Worm (Caenorhabditis elegans): ENCODE measurements around the gene D1054.9.

Gene D1054.9

DNA sequence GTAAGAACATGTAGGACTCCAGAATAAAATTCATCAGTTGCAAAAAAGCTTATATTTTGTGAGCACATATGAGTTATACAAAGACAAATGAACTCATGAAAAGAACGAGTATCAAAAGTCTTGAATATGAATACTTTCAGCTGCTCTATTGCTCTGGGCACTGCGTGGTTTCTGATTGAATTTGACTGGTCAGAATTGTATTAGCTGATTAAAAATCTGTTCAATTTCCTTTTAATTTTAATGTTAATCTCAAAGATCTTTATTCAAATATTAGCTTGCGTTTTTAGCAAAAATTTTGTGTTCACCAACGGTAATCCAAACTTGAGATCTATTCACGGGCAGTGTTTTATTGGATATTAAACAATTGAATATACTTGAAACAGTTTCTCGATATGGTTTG is 7.2 kb upstream of the D1054.9 start, which contains the start of gene srh-184:
Gene srh-184 (minus strand): TSS at position 101 of the 400 bp plus-strand sequence.
- TF ChIP-seq tbx-2 (tag; optimal IDR thresholded peaks at IDR 0.05) = no peak
- TF ChIP-seq nhr-25 (tag; optimal IDR thresholded peaks at IDR 0.05) = no peak
- no peak for TF ChIP-seq nhr-67 (tag; optimal IDR thresholded peaks at IDR 0.05)
- no peak for TF ChIP-seq elt-2 (tag; optimal IDR thresholded peaks at IDR 0.05)
- TF ChIP-seq unc-62 (GFP tag; optimal IDR thresholded peaks at IDR 0.05) = no peak
- no peak for TF ChIP-seq hmg-11 (tag; optimal IDR thresholded peaks at IDR 0.05)
- TF ChIP-seq nhr-11 (tag; optimal IDR thresholded peaks at IDR 0.05) = no peak
- TF ChIP-seq snpc-4 (tag; optimal IDR thresholded peaks at IDR 0.05) = no peak
- no peak for TF ChIP-seq nhr-12 (tag; optimal IDR thresholded peaks at IDR 0.05)

DNA sequence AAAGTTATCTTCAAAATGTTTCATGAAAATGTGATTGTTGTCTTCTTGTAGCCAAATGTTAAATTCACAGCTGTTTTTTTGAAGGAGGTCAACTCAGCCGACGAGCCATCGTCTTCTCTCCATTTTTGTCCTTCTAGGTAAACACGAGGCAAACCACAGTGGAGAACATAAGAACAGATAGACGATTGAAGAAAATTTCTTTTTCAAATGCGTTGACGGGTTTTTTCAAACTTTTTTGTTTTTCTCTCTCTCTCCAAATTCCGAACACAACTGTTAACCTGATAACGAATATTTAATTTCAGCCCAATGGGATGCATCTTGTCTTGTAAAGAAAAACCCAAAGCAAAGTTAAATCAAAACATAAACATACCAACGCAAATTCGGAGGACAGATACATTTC is 4.6 kb upstream of the D1054.9 start, which contains the start of gene D1054.19:
Gene D1054.19 (plus strand): TSS at position 301 of the 400 bp plus-strand sequence.
- TF ChIP-seq zag-1 (tag; optimal IDR thresholded peaks at IDR 0.05) = no peak
- TF ChIP-seq tbx-2 (tag; optimal IDR thresholded peaks at IDR 0.05) = no peak
- no peak for TF ChIP-seq unc-62 (GFP tag; optimal IDR thresholded peaks at IDR 0.05)
- no peak for TF ChIP-seq skn-1 (tag; optimal IDR thresholded peaks at IDR 0.05)
- no peak for TF ChIP-seq elt-2 (tag; optimal IDR thresholded peaks at IDR 0.05)
- no peak for TF ChIP-seq unc-39 (tag; optimal IDR thresholded peaks at IDR 0.05)
- no peak for TF ChIP-seq pha-4 (tag; optimal IDR thresholded peaks at IDR 0.05)
- no peak for TF ChIP-seq pqm-1 (tag; optimal IDR thresholded peaks at IDR 0.05)
- TF ChIP-seq jun-1 (tag; optimal IDR thresholded peaks at IDR 0.05) = no peak
- TF ChIP-seq ceh-16 (tag; optimal IDR thresholded peaks at IDR 0.05) = no peak
- no peak for TF ChIP-seq eor-1 (tag; optimal IDR thresholded peaks at IDR 0.05)
- TF ChIP-seq ama-1 (optimal IDR thresholded peaks at IDR 0.05) = no peak

DNA sequence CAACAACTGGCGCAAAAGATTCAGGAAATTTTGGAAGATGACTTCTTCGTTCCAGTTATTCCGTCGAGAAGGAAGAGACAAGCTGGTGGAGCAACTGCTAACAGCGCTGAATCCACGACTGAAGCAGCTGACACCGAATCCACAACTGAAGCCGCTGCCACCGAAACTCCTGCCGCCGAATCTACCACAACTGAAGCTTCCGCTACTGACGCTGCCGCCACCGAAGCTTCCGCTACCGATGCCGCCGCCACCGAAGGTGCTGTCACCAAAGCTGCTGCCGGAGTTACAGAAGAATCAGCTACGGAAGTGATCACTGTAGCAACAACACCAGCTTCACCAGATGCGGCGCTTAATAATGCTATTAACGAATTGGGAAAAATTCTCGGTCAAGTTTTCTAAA is 3.6 kb upstream of the D1054.9 start:
- TF ChIP-seq elt-3 (tag; optimal IDR thresholded peaks at IDR 0.05) (no peak), ceh-82 (tag; optimal IDR thresholded peaks at IDR 0.05) (no peak)

DNA sequence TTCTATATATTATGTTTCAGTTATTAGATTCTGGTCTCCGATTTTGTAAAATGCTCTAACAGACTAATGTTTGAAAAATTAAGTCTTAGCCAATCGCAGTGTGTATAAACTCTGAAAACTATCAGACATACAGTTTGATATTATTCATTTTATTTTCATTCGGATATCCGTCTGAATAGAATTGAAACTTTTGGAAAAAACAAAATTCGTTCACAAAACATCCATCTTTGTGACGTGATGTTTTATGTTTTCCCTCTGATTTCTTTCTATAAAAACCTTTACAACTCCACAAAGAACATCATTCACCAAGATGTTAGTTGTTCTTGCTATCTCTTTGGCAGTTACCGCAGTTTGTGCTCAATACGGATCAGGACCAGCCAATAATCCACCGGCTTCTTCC is 2.6 kb upstream of the D1054.9 start, which contains the start of gene ule-3:
Gene ule-3 (plus strand): TSS at position 301 of the 400 bp plus-strand sequence.
- TF ChIP-seq nhr-12 (tag; optimal IDR thresholded peaks at IDR 0.05) (no peak), skn-1 (tag; optimal IDR thresholded peaks at IDR 0.05) (no peak), nhr-67 (tag; optimal IDR thresholded peaks at IDR 0.05) (no peak), elt-3 (tag; optimal IDR thresholded peaks at IDR 0.05) (no peak), tbx-2 (tag; optimal IDR thresholded peaks at IDR 0.05) (no peak), ceh-16 (tag; optimal IDR thresholded peaks at IDR 0.05) (no peak), nhr-25 (tag; optimal IDR thresholded peaks at IDR 0.05) (no peak), eor-1 (tag; optimal IDR thresholded peaks at IDR 0.05) (no peak), egl-5 (tag; optimal IDR thresholded peaks at IDR 0.05) (no peak)

DNA sequence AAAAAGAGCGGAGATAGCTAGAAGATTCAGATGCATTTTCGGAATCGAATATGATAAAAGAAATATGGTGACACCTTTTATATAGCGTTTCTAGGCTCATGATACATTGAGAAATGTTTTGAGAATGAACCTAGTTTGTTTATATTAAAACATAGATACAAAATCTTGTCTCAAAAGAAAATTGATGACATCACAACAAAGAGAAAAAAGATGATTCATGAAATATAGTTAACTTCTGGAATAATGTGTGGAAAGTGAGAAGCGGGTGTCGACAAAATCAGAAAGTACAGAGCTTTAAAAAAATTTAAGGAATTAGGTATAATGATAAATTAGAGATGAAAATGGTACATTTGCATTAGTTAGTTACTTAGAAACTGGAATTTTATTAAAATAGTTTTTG is 1.9 kb upstream of the D1054.9 start, which contains the start of gene D1054.10:
Gene D1054.10 (minus strand): TSS at position 101 of the 400 bp plus-strand sequence.
- no peak for TF ChIP-seq ceh-16 (tag; optimal IDR thresholded peaks at IDR 0.05)
- TF ChIP-seq ceh-28 (tag; optimal IDR thresholded peaks at IDR 0.05) = no peak
- TF ChIP-seq ZK546.5 (tag; optimal IDR thresholded peaks at IDR 0.05) = no peak
- no peak for TF ChIP-seq fkh-10 (GFP tag; optimal IDR thresholded peaks at IDR 0.05)
- no peak for TF ChIP-seq fos-1 (tag; optimal IDR thresholded peaks at IDR 0.05)
- no peak for TF ChIP-seq nhr-25 (tag; optimal IDR thresholded peaks at IDR 0.05)
- TF ChIP-seq hmg-11 (tag; optimal IDR thresholded peaks at IDR 0.05) = no peak
- no peak for TF ChIP-seq mml-1 (tag; optimal IDR thresholded peaks at IDR 0.05)
- no peak for TF ChIP-seq jun-1 (tag; optimal IDR thresholded peaks at IDR 0.05)
- no peak for TF ChIP-seq lin-15B (tag; optimal IDR thresholded peaks at IDR 0.05)
- TF ChIP-seq nfya-1 (tag; optimal IDR thresholded peaks at IDR 0.05; ENCODE audit: insufficient read depth) = no peak
- no peak for TF ChIP-seq ceh-9 (tag; optimal IDR thresholded peaks at IDR 0.05)
- TF ChIP-seq nhr-237 (tag; optimal IDR thresholded peaks at IDR 0.05) = no peak
- no peak for TF ChIP-seq ztf-11 (tag; optimal IDR thresholded peaks at IDR 0.05)
- no peak for TF ChIP-seq unc-39 (tag; optimal IDR thresholded peaks at IDR 0.05)

DNA sequence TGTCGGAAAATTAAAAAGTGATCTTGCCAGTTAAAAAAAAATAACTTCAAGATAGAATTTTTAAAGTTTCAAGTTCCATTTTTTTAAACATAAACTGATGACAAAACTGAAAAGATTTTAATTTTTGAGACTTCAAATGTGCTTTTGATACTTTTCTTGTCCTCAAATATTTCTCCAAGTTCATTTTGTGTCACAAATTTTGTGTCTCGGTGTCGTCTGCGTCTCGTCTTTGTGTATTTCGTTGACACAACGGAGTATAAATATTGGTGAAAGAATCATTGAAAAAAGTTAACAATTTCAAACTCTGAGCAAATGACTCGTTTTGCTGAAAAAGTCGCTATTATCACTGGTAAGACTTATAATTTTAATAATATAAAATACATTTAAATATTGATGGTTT is 6.8 kb downstream of the D1054.9 start, which contains the start of gene D1054.8:
Gene D1054.8 (plus strand): TSS at position 301 of the 400 bp plus-strand sequence.
- peak; percentile 56 for TF ChIP-seq pha-4 (tag; optimal IDR thresholded peaks at IDR 0.05)
- TF ChIP-seq nhr-43 (tag; optimal IDR thresholded peaks at IDR 0.05; ENCODE audit: poor library complexity, severe bottlenecking) = no peak
